Worm (Caenorhabditis elegans): ENCODE data around the gene gpch-1.

- TF ChIP-seq mep-1 (tag; optimal IDR thresholded peaks at IDR 0.05) = no peak
- TF ChIP-seq lsy-2 (tag; optimal IDR thresholded peaks at IDR 0.05) = no peak
- no peak for TF ChIP-seq flh-1 (GFP tag; optimal IDR thresholded peaks at IDR 0.05)
- no peak for TF ChIP-seq unc-62 (GFP tag; optimal IDR thresholded peaks at IDR 0.05)
- peak; percentile 57 for TF ChIP-seq ceh-83 (GFP tag; optimal IDR thresholded peaks at IDR 0.05)
- no peak for TF ChIP-seq elt-1 (tag; optimal IDR thresholded peaks at IDR 0.05; ENCODE audit: borderline replicate concordance, insufficient read depth)
- no peak for TF ChIP-seq elt-3 (tag; optimal IDR thresholded peaks at IDR 0.05)
- TF ChIP-seq snpc-4 (tag; optimal IDR thresholded peaks at IDR 0.05) = no peak
- TF ChIP-seq nhr-28 (tag; optimal IDR thresholded peaks at IDR 0.05) = no peak
Measured at ce11 chrIII:4428797-4429196, 20.4 kb downstream of the gpch-1 start.
